Fruit fly (Drosophila melanogaster): Measurements from ENCODE around the gene Pebp1.

Pebp1 gene

dm6 chr3R:22465984-22466530 lies at the start of gene Pebp1:
Gene Pebp1 (plus strand): TSS chr3R:22466034.
- TF ChIP-seq pad (GFP tag; optimal IDR thresholded peaks at IDR 0.05) (no peak), CG7101 (tag; optimal IDR thresholded peaks at IDR 0.05) (no peak), ovo (GFP tag; optimal IDR thresholded peaks at IDR 0.05) (no peak), CG11617 (GFP tag; optimal IDR thresholded peaks at IDR 0.05) (no peak), Hr96 (GFP tag; optimal IDR thresholded peaks at IDR 0.05) (no peak), kay (GFP tag; ENCODE audit: borderline replicate concordance) (no peak), cic (GFP tag; optimal IDR thresholded peaks at IDR 0.05) (no peak), CG12768 (GFP tag; optimal IDR thresholded peaks at IDR 0.05) (no peak), bab1 (GFP tag; optimal IDR thresholded peaks at IDR 0.05) (no peak), CG14711 (tag; optimal IDR thresholded peaks at IDR 0.05) (no peak), Crg-1 (GFP tag; optimal IDR thresholded peaks at IDR 0.05) (no peak), CG33017 (tag; optimal IDR thresholded peaks at IDR 0.05) (no peak), Mnt (GFP tag; optimal IDR thresholded peaks at IDR 0.05) (no peak), Clk (GFP tag; optimal IDR thresholded peaks at IDR 0.05) (no peak)

DNA sequence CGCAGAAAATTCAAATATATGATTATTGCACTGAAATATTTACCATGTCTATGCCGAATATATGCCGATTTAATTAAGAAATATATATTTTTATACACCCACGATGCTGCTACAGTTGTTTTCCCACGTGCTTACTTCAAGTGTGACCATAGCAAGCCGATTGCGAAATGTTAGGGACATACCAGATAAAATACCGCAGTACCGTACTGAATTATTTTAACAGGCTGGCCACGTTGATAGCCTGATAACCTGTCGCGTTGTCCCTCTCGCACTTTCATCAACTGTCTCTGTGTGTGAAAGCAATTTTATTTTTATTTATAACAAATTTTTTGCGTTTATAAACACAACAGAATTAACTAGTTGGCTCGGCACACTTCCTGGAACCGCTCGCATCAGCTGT lies 44.9 kb upstream of the Pebp1 start, which contains the start of the genes Nop56 and mats:
TSS of gene Nop56 (minus strand) at position 158 of the 400 bp plus-strand sequence.
TSS of gene mats (plus strand) at position 251 of the 400 bp plus-strand sequence.
- TF ChIP-seq bab1 (GFP tag; optimal IDR thresholded peaks at IDR 0.05) (peak; percentile 67), CG14711 (tag; optimal IDR thresholded peaks at IDR 0.05) (peak; percentile 19), Crg-1 (GFP tag; optimal IDR thresholded peaks at IDR 0.05) (no peak), kay (GFP tag; ENCODE audit: borderline replicate concordance) (peak; percentile 88), Clk (GFP tag; optimal IDR thresholded peaks at IDR 0.05) (no peak), CG12768 (GFP tag; optimal IDR thresholded peaks at IDR 0.05) (no peak), cic (GFP tag; optimal IDR thresholded peaks at IDR 0.05) (peak; percentile 27), CG7101 (tag; optimal IDR thresholded peaks at IDR 0.05) (peak; percentile 45), CG11617 (GFP tag; optimal IDR thresholded peaks at IDR 0.05) (peak; percentile 6), CG5204 (GFP tag; optimal IDR thresholded peaks at IDR 0.05) (no peak), cnc (optimal IDR thresholded peaks at IDR 0.05) (no peak), Mnt (GFP tag; optimal IDR thresholded peaks at IDR 0.05) (peak; percentile 100), tj (GFP tag; optimal IDR thresholded peaks at IDR 0.05) (no peak), CG33017 (tag; optimal IDR thresholded peaks at IDR 0.05) (no peak), CG7045 (GFP tag; optimal IDR thresholded peaks at IDR 0.05) (no peak), pad (GFP tag; optimal IDR thresholded peaks at IDR 0.05) (peak; percentile 27), CG1620 (GFP tag; optimal IDR thresholded peaks at IDR 0.05) (no peak), ovo (GFP tag; optimal IDR thresholded peaks at IDR 0.05) (no peak), Hr96 (GFP tag; optimal IDR thresholded peaks at IDR 0.05) (no peak), toe (GFP tag; optimal IDR thresholded peaks at IDR 0.05) (no peak)

DNA sequence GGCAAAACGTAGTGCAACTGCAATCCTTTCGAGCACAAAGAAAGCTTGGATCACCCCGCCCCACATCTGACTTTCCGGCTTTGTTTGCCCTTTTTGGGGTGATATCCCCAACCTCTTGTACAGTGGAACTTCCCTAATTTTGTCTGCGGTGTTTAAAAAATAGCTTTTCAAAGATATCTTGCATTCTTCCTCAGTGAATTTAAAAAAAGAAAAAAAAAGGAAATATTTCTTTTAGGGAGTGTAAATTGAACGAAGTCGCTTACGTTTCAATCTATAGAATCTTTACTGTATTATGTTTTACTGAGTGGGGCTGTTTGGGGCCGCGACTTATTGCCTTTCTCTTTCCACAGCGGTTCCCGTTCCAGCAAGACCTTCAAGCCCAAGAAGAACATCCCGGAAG lies 44.2 kb upstream of the Pebp1 start:
- TF ChIP-seq CG1620 (GFP tag; optimal IDR thresholded peaks at IDR 0.05) (no peak), Clk (GFP tag; optimal IDR thresholded peaks at IDR 0.05) (no peak), CG12768 (GFP tag; optimal IDR thresholded peaks at IDR 0.05) (no peak), ovo (GFP tag; optimal IDR thresholded peaks at IDR 0.05) (no peak), CG7101 (tag; optimal IDR thresholded peaks at IDR 0.05) (peak; percentile 69), tj (GFP tag; optimal IDR thresholded peaks at IDR 0.05) (no peak), CG33017 (tag; optimal IDR thresholded peaks at IDR 0.05) (peak; percentile 54), pad (GFP tag; optimal IDR thresholded peaks at IDR 0.05) (peak; percentile 2), Mnt (GFP tag; optimal IDR thresholded peaks at IDR 0.05) (no peak), CG7045 (GFP tag; optimal IDR thresholded peaks at IDR 0.05) (peak; percentile 6), CG5204 (GFP tag; optimal IDR thresholded peaks at IDR 0.05) (no peak), cnc (optimal IDR thresholded peaks at IDR 0.05) (no peak), Hr96 (GFP tag; optimal IDR thresholded peaks at IDR 0.05) (peak; percentile 23), CG11617 (GFP tag; optimal IDR thresholded peaks at IDR 0.05) (no peak), bab1 (GFP tag; optimal IDR thresholded peaks at IDR 0.05) (peak; percentile 90), Crg-1 (GFP tag; optimal IDR thresholded peaks at IDR 0.05) (no peak), cic (GFP tag; optimal IDR thresholded peaks at IDR 0.05) (no peak), kay (GFP tag; ENCODE audit: borderline replicate concordance) (no peak), CG14711 (tag; optimal IDR thresholded peaks at IDR 0.05) (peak; percentile 56), toe (GFP tag; optimal IDR thresholded peaks at IDR 0.05) (no peak)

DNA sequence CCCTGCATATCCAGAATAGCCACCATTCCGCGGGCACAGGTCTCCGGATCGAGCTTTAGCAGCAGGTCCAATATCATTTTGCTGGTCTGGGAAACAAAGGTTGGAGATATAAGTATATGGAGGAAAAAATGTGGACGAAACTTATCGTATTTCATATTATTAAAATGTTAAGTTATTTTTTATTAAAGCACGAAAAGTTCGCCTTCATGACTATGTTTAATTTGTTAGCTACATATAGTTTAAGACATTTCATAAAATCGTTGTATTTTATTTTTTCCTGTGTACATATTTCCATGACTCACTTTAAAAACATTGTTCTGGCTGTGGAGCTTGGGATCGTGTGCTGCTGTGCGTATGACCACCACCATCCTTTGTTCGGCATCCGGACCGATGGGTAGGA lies 41.8 kb upstream of the Pebp1 start:
- TF ChIP-seq Clk (GFP tag; optimal IDR thresholded peaks at IDR 0.05) (no peak), tj (GFP tag; optimal IDR thresholded peaks at IDR 0.05) (no peak), CG12768 (GFP tag; optimal IDR thresholded peaks at IDR 0.05) (no peak), pad (GFP tag; optimal IDR thresholded peaks at IDR 0.05) (no peak), CG33017 (tag; optimal IDR thresholded peaks at IDR 0.05) (no peak)

DNA sequence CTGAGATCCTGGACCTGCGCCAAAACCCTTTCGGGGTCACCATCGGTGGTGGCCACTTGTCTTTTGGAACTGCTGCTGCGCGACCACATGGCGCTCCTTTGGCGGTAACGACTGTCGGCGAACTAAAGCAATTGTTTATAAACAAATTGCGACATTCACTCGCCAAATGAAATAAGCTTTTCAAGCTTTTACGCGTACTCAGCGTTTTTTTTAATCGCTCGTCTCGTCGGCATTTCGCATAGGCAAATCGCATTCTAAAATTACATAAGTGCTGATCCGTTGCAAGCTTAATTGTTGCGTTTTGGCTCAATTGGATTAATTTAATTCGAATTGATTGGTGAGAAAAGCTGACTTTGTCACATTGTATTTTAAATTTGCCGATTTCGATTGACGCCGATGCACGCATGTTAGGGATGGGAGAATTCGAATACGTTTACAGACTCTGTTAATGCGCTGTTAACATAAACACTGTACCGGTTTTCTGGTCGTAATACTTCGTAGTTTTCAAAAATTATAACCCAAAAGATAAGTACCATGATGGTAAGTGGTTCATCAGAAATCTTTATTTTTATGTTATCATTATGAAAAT lies 41.1 kb upstream of the Pebp1 start, which contains the start of gene pinta:
TSS of gene pinta (minus strand) at position 328 of the 589 bp plus-strand sequence.
- no peak for TF ChIP-seq Clk (GFP tag; optimal IDR thresholded peaks at IDR 0.05)
- TF ChIP-seq pad (GFP tag; optimal IDR thresholded peaks at IDR 0.05), result no peak
- no peak for TF ChIP-seq CG7045 (GFP tag; optimal IDR thresholded peaks at IDR 0.05)
- no peak for TF ChIP-seq CG33017 (tag; optimal IDR thresholded peaks at IDR 0.05)
- peak; percentile 67 for TF ChIP-seq cic (GFP tag; optimal IDR thresholded peaks at IDR 0.05)
- peak; percentile 8 for TF ChIP-seq bab1 (GFP tag; optimal IDR thresholded peaks at IDR 0.05)
- TF ChIP-seq Mnt (GFP tag; optimal IDR thresholded peaks at IDR 0.05), result peak; percentile 60
- TF ChIP-seq CG1620 (GFP tag; optimal IDR thresholded peaks at IDR 0.05), result no peak
- TF ChIP-seq kay (GFP tag; ENCODE audit: borderline replicate concordance), result no peak
- no peak for TF ChIP-seq Hr96 (GFP tag; optimal IDR thresholded peaks at IDR 0.05)
- no peak for TF ChIP-seq toe (GFP tag; optimal IDR thresholded peaks at IDR 0.05)
- TF ChIP-seq ovo (GFP tag; optimal IDR thresholded peaks at IDR 0.05), result no peak
- no peak for TF ChIP-seq cnc (optimal IDR thresholded peaks at IDR 0.05)
- TF ChIP-seq CG7101 (tag; optimal IDR thresholded peaks at IDR 0.05), result no peak
- peak; percentile 97 for TF ChIP-seq tj (GFP tag; optimal IDR thresholded peaks at IDR 0.05)

Data from whole organism, adult.